Worm (Caenorhabditis elegans) whole organism, early embryonic: ENCODE measurements around the gene fbxa-25.

Experiments used
- aly-1 ChIP-seq: sonication (generic microtip); optimal IDR thresholded peaks from 2 replicates; lab custom pipeline; 2016; ENCODE audit warnings: missing genetic modification characterization, missing compliant biosample characterization
- ama-1 ChIP-seq: fragments of 150-350 bp; optimal IDR thresholded peaks from 2 replicates; lab custom pipeline; 2014
- ets-7 ChIP-seq: sonication (generic microtip); optimal IDR thresholded peaks from 2 replicates; lab custom pipeline; 2016; ENCODE audit warnings: missing genotype, missing genetic modification characterization, missing compliant biosample characterization
- flt-1 ChIP-seq: fragments of 200-800 bp; sonication (Bioruptor generic); IDR thresholded peaks from 2 replicates; pipeline ENCODE4 v1.3.6; 2022; ENCODE audit warnings: missing genetic modification characterization, missing compliant biosample characterization
- hmbx-1 ChIP-seq: sonication (generic microtip); optimal IDR thresholded peaks from 2 replicates; lab custom pipeline; 2016; ENCODE audit warnings: mild to moderate bottlenecking, missing genetic modification characterization, missing compliant biosample characterization
- hmg-4 ChIP-seq: fragments of 200-800 bp; sonication (Bioruptor generic); optimal IDR thresholded peaks from 2 replicates; lab custom pipeline; 2018; ENCODE audit warnings: mild to moderate bottlenecking, missing genetic modification characterization, missing compliant biosample characterization
- hnd-1 ChIP-seq: sonication (generic microtip); optimal IDR thresholded peaks from 2 replicates; lab custom pipeline; 2016; ENCODE audit warnings: missing genetic modification characterization, missing compliant biosample characterization
- pes-1 ChIP-seq: fragments of 200-800 bp; sonication (Bioruptor generic); IDR thresholded peaks from 2 replicates; pipeline ENCODE4 v1.3.6; 2022; ENCODE audit warnings: missing genetic modification reagents, missing genetic modification characterization, missing compliant biosample characterization
- scrt-1 ChIP-seq: fragments of 200-800 bp; sonication (Bioruptor generic); IDR thresholded peaks from 2 replicates; pipeline ENCODE4 v1.3.6; 2022; ENCODE audit warnings: missing genetic modification characterization, missing compliant biosample characterization
- tbx-37 ChIP-seq: fragments of 200-800 bp; sonication (Bioruptor generic); conservative IDR thresholded peaks from 2 replicates; pipeline ENCODE4 v1.3.6; 2022; ENCODE audit warnings: missing genetic modification reagents, missing genetic modification characterization, missing compliant biosample characterization
- tra-4 ChIP-seq: sonication (generic microtip); optimal IDR thresholded peaks from 2 replicates; lab custom pipeline; 2017; ENCODE audit warnings: missing genetic modification characterization, missing compliant biosample characterization

- TF ChIP-seq hmbx-1 (tag; lab: Kevin White, UChicago) (no peak), ama-1 (lab: Kevin White, UChicago) (no peak), tra-4 (tag; lab: Kevin White, UChicago) (no peak), pes-1 (no peak), hnd-1 (tag; lab: Kevin White, UChicago) (no peak), scrt-1 (GFP tag; lab: Robert Waterston, UW) (no peak), aly-1 (tag; lab: Kevin White, UChicago) (no peak), ets-7 (tag; lab: Kevin White, UChicago) (no peak), flt-1 (no peak), tbx-37 (GFP tag; lab: Robert Waterston, UW) (no peak), hmg-4 (GFP tag; lab: Kevin White, UChicago) (no peak)
These were observed 17.4 kb downstream of the fbxa-25 start, which contains the start of gene Y82E9BL.19 for ce11 chrIII:1331894-1332293.
